Worm (Caenorhabditis elegans): ENCODE data around the gene scl-25.

DNA sequence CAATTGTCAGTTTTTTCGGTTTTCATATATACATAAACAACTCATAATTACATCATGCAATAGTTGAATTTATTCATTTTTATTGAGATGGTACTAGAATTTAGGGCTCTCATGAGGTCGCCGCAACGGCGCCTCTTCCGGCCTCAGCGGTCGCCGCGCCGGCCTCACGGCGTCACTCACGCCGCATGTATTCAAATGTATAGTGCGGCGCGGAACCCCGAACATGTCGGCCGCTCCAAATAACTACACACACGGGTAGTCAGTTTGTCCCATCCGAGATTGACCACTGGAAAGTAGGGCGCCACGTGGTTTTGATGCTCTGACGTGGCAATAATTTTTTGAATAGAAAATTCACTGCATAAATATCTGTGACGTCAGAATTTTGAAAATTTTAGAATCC, 32.1 kb downstream of the scl-25 start:
- no peak for TF ChIP-seq dpl-1 (GFP tag; optimal IDR thresholded peaks at IDR 0.05)
- TF ChIP-seq mdt-29 (GFP tag; IDR thresholded peaks at IDR 0.05): no peak
- TF ChIP-seq ama-1 (optimal IDR thresholded peaks at IDR 0.05): no peak
- TF ChIP-seq egl-27 (tag; optimal IDR thresholded peaks at IDR 0.05): no peak
- no peak for TF ChIP-seq mep-1 (tag; optimal IDR thresholded peaks at IDR 0.05)
- no peak for TF ChIP-seq lin-15B (tag; optimal IDR thresholded peaks at IDR 0.05)
- TF ChIP-seq zip-2 (tag; optimal IDR thresholded peaks at IDR 0.05): no peak
- TF ChIP-seq hlh-30 (tag; optimal IDR thresholded peaks at IDR 0.05; ENCODE audit: insufficient read depth): no peak

Measured in whole organism, L4 larva.